Worm (Caenorhabditis elegans): ENCODE data around the gene idpa-3.

DNA sequence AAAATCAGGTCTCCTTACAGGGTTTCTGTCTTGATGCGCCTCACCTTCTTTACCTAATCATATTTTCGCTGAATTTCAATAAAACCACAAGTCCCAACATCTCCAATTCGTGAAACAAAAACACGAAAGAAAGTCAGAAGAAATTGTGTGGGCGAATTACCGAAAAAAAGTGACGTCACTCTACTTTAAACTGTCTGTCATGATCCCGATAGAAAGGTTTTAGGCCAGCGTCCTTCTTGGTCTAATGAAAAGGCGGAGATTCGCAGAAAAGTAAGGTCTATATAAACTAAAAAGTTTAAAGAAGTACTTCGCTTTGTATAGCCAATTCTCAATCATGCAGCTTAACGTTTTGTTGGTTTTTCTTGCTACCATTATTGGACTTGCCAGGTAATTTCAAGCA is 29.9 kb upstream of the idpa-3 start, which contains the start of gene cnc-8:
- TF ChIP-seq egl-5 (tag; optimal IDR thresholded peaks at IDR 0.05) (no peak), fkh-10 (GFP tag; optimal IDR thresholded peaks at IDR 0.05) (no peak), ztf-11 (tag; optimal IDR thresholded peaks at IDR 0.05) (no peak), nhr-11 (tag; optimal IDR thresholded peaks at IDR 0.05) (no peak), unc-39 (tag; optimal IDR thresholded peaks at IDR 0.05) (no peak), ceh-28 (tag; optimal IDR thresholded peaks at IDR 0.05) (no peak), ceh-9 (tag; optimal IDR thresholded peaks at IDR 0.05) (no peak), pqm-1 (tag; optimal IDR thresholded peaks at IDR 0.05) (no peak), sea-2 (GFP tag; optimal IDR thresholded peaks at IDR 0.05) (no peak), nhr-76 (tag; optimal IDR thresholded peaks at IDR 0.05) (no peak), egl-27 (tag; optimal IDR thresholded peaks at IDR 0.05) (no peak)
